Worm (Caenorhabditis elegans): ENCODE results near the gene rnp-2.

DNA sequence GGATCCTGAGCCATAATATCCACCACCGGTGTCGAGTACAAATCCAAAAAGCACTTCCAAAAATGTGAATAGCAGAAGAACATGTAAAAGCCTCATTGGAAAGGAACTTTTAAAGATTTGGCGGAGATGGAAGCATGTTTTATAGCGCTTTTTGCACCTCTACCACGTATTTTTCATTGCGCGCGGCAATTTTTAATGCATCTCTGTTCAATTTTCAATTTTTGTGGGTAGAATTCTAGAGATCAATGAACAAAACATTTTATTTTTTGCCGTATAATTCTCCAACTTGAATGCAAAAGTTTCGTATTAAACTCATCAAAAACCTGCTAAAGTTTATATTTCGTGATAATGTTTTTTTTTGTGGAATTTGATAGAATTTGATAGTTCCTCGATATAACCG is 34.4 kb upstream of the rnp-2 start, which contains the start of gene F49F1.9:
- TF ChIP-seq sea-1 (GFP tag; conservative IDR thresholded peaks at IDR 0.05) (no peak), flt-1 (GFP tag; IDR thresholded peaks at IDR 0.05) (no peak), ama-1 (optimal IDR thresholded peaks at IDR 0.05) (no peak), pes-1 (GFP tag; IDR thresholded peaks at IDR 0.05) (no peak), tbx-11 (GFP tag; IDR thresholded peaks at IDR 0.05) (no peak), hnd-1 (tag; optimal IDR thresholded peaks at IDR 0.05) (no peak), ceh-36 (tag; optimal IDR thresholded peaks at IDR 0.05) (no peak), scrt-1 (GFP tag; IDR thresholded peaks at IDR 0.05) (no peak), tbx-37 (GFP tag; conservative IDR thresholded peaks at IDR 0.05) (no peak), ceh-13 (GFP tag; optimal IDR thresholded peaks at IDR 0.05) (no peak), F13C5.2 (tag; optimal IDR thresholded peaks at IDR 0.05) (no peak), tra-4 (tag; optimal IDR thresholded peaks at IDR 0.05) (no peak), hmbx-1 (tag; optimal IDR thresholded peaks at IDR 0.05) (no peak)

Data from whole organism, early embryonic.